Worm (Caenorhabditis elegans): ENCODE measurements around the gene K09E4.3.
A peak's percentile ranks its signal among the peaks of the same experiment; 100 is the strongest.

DNA sequence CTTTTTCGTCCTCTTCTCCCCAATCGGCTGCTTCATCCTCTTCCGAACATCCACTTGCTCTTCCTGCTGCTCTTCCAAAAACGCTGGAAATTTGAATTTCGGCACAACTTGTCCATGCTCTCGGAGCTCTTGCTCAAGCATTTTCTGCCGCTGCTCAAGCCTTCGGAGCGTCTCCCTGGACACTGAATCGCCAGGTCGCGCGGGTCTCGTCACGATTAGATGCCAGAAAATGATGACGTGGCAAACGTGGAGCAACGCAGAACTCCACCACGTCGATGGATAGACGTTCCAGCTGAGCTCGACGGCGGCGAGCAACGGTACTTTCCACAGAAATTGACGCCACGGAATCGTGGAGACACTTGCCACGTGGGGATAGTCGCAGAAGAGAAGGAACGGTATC, 2.5 kb upstream of the K09E4.3 start:
- TF ChIP-seq ZK546.5 (tag; optimal IDR thresholded peaks at IDR 0.05) (no peak), unc-39 (tag; optimal IDR thresholded peaks at IDR 0.05) (no peak), ztf-11 (tag; optimal IDR thresholded peaks at IDR 0.05) (no peak), aha-1 (tag) (peak; percentile 27), lin-39 (tag; optimal IDR thresholded peaks at IDR 0.05) (no peak), nhr-76 (tag; optimal IDR thresholded peaks at IDR 0.05) (no peak)
